Worm (Caenorhabditis elegans): ENCODE results near the gene T19D7.5.

The T19D7.5 gene

ce11 chrX:651616-652015, 14.4 kb downstream of the T19D7.5 start:
- TF ChIP-seq dao-5 (tag; optimal IDR thresholded peaks at IDR 0.05) (no peak), W03F9.2 (tag; optimal IDR thresholded peaks at IDR 0.05) (no peak), him-1 (tag; optimal IDR thresholded peaks at IDR 0.05) (no peak)

- TF ChIP-seq dao-5 (tag; optimal IDR thresholded peaks at IDR 0.05) (no peak), him-1 (tag; optimal IDR thresholded peaks at IDR 0.05) (no peak), W03F9.2 (tag; optimal IDR thresholded peaks at IDR 0.05) (no peak)
Observed at ce11 chrX:646493-646892, 19.5 kb downstream of the T19D7.5 start.

ce11 chrX:645589-645988, 20.4 kb downstream of the T19D7.5 start:
- TF ChIP-seq W03F9.2 (tag; optimal IDR thresholded peaks at IDR 0.05): no peak
- TF ChIP-seq dao-5 (tag; optimal IDR thresholded peaks at IDR 0.05): no peak
- no peak for TF ChIP-seq him-1 (tag; optimal IDR thresholded peaks at IDR 0.05)

ce11 chrX:642817-643216, 23.2 kb downstream of the T19D7.5 start:
- TF ChIP-seq W03F9.2 (tag; optimal IDR thresholded peaks at IDR 0.05) (no peak), dao-5 (tag; optimal IDR thresholded peaks at IDR 0.05) (no peak), him-1 (tag; optimal IDR thresholded peaks at IDR 0.05) (no peak)

- TF ChIP-seq dao-5 (tag; optimal IDR thresholded peaks at IDR 0.05) (no peak), him-1 (tag; optimal IDR thresholded peaks at IDR 0.05) (no peak), W03F9.2 (tag; optimal IDR thresholded peaks at IDR 0.05) (no peak)
Observed at ce11 chrX:641440-641839, 24.6 kb downstream of the T19D7.5 start, which contains the start of gene M6.11. Gene M6.11 (minus strand): TSS chrX:641540.

ce11 chrX:637588-637987, 28.4 kb downstream of the T19D7.5 start:
- TF ChIP-seq dao-5 (tag; optimal IDR thresholded peaks at IDR 0.05) (no peak), W03F9.2 (tag; optimal IDR thresholded peaks at IDR 0.05) (no peak), him-1 (tag; optimal IDR thresholded peaks at IDR 0.05) (no peak)

ce11 chrX:636893-637292, 29.1 kb downstream of the T19D7.5 start, which contains the start of gene pha-2:
Gene pha-2 (minus strand): TSS chrX:636993.
- TF ChIP-seq dao-5 (tag; optimal IDR thresholded peaks at IDR 0.05) (no peak), him-1 (tag; optimal IDR thresholded peaks at IDR 0.05) (no peak), W03F9.2 (tag; optimal IDR thresholded peaks at IDR 0.05) (no peak)

ce11 chrX:629134-629533, 36.9 kb downstream of the T19D7.5 start, which contains the start of gene M6.4:
Gene M6.4 (plus strand): TSS chrX:629188.
- no peak for TF ChIP-seq him-1 (tag; optimal IDR thresholded peaks at IDR 0.05)
- TF ChIP-seq W03F9.2 (tag; optimal IDR thresholded peaks at IDR 0.05): no peak
- no peak for TF ChIP-seq dao-5 (tag; optimal IDR thresholded peaks at IDR 0.05)

ce11 chrX:621688-622087, 44.3 kb downstream of the T19D7.5 start:
- TF ChIP-seq dao-5 (tag; optimal IDR thresholded peaks at IDR 0.05) (no peak), him-1 (tag; optimal IDR thresholded peaks at IDR 0.05) (no peak), W03F9.2 (tag; optimal IDR thresholded peaks at IDR 0.05) (no peak)

ce11 chrX:621190-621589, 44.8 kb downstream of the T19D7.5 start, which contains the start of gene unc-96:
Gene unc-96 (minus strand): TSS chrX:621290.
- TF ChIP-seq him-1 (tag; optimal IDR thresholded peaks at IDR 0.05) (no peak), W03F9.2 (tag; optimal IDR thresholded peaks at IDR 0.05) (no peak)

ce11 chrX:617730-618129, 48.3 kb downstream of the T19D7.5 start:
- no peak for TF ChIP-seq him-1 (tag; optimal IDR thresholded peaks at IDR 0.05)

Measured in whole organism, L4/young adult.